Worm (Caenorhabditis elegans) whole organism, early embryonic: Measurements from ENCODE around the gene immt-1.
A peak's percentile ranks its signal among the peaks of the same experiment; 100 is the strongest.

Experiments
- B0310.2 ChIP-seq: sonication (generic microtip); optimal IDR thresholded peaks from 2 replicates; lab custom pipeline; 2016; ENCODE audit warnings: mild to moderate bottlenecking, missing genetic modification characterization, missing compliant biosample characterization
- F13C5.2 ChIP-seq: sonication (generic microtip); optimal IDR thresholded peaks from 2 replicates; lab custom pipeline; 2017; ENCODE audit warnings: mild to moderate bottlenecking, missing genetic modification characterization, inconsistent platforms, missing compliant biosample characterization
- aly-1 ChIP-seq: sonication (generic microtip); optimal IDR thresholded peaks from 2 replicates; lab custom pipeline; 2016; ENCODE audit warnings: missing genetic modification characterization, missing compliant biosample characterization
- ama-1 ChIP-seq: fragments of 150-350 bp; optimal IDR thresholded peaks from 2 replicates; lab custom pipeline; 2014
- ceh-13 ChIP-seq: fragments of 200-800 bp; sonication (Bioruptor generic); optimal IDR thresholded peaks from 2 replicates; lab custom pipeline; 2018; ENCODE audit warnings: mild to moderate bottlenecking, missing genetic modification characterization, missing compliant biosample characterization
- ceh-36 ChIP-seq: sonication (generic microtip); optimal IDR thresholded peaks from 2 replicates; lab custom pipeline; 2016; ENCODE audit warnings: missing genetic modification characterization, inconsistent platforms, missing compliant biosample characterization
- ets-7 ChIP-seq: sonication (generic microtip); optimal IDR thresholded peaks from 2 replicates; lab custom pipeline; 2016; ENCODE audit warnings: missing genotype, missing genetic modification characterization, missing compliant biosample characterization
- flt-1 ChIP-seq: fragments of 200-800 bp; sonication (Bioruptor generic); IDR thresholded peaks from 2 replicates; pipeline ENCODE4 v1.3.6; 2022; ENCODE audit warnings: missing genetic modification characterization, missing compliant biosample characterization
- hmbx-1 ChIP-seq: sonication (generic microtip); optimal IDR thresholded peaks from 2 replicates; lab custom pipeline; 2016; ENCODE audit warnings: mild to moderate bottlenecking, missing genetic modification characterization, missing compliant biosample characterization
- hmg-4 ChIP-seq: fragments of 200-800 bp; sonication (Bioruptor generic); optimal IDR thresholded peaks from 2 replicates; lab custom pipeline; 2018; ENCODE audit warnings: mild to moderate bottlenecking, missing genetic modification characterization, missing compliant biosample characterization
- hnd-1 ChIP-seq: sonication (generic microtip); optimal IDR thresholded peaks from 2 replicates; lab custom pipeline; 2016; ENCODE audit warnings: missing genetic modification characterization, missing compliant biosample characterization
- pes-1 ChIP-seq: fragments of 200-800 bp; sonication (Bioruptor generic); IDR thresholded peaks from 2 replicates; pipeline ENCODE4 v1.3.6; 2022; ENCODE audit warnings: missing genetic modification reagents, missing genetic modification characterization, missing compliant biosample characterization
- scrt-1 ChIP-seq: fragments of 200-800 bp; sonication (Bioruptor generic); IDR thresholded peaks from 2 replicates; pipeline ENCODE4 v1.3.6; 2022; ENCODE audit warnings: missing genetic modification characterization, missing compliant biosample characterization
- sea-1 ChIP-seq: fragments of 200-800 bp; sonication (Bioruptor generic); conservative IDR thresholded peaks from 2 replicates; pipeline ENCODE4 v1.3.6; 2022; ENCODE audit warnings: missing genetic modification characterization, missing compliant biosample characterization
- tbx-11 ChIP-seq: fragments of 200-800 bp; sonication (Bioruptor generic); IDR thresholded peaks from 2 replicates; pipeline ENCODE4 v1.3.6; 2022; ENCODE audit warnings: missing genetic modification characterization, missing compliant biosample characterization
- tbx-37 ChIP-seq: fragments of 200-800 bp; sonication (Bioruptor generic); conservative IDR thresholded peaks from 2 replicates; pipeline ENCODE4 v1.3.6; 2022; ENCODE audit warnings: missing genetic modification reagents, missing genetic modification characterization, missing compliant biosample characterization
- tra-4 ChIP-seq: sonication (generic microtip); optimal IDR thresholded peaks from 2 replicates; lab custom pipeline; 2017; ENCODE audit warnings: missing genetic modification characterization, missing compliant biosample characterization

Gene immt-1

ce11 chrX:2687174-2687573 is at the start of gene immt-1:
Gene immt-1, minus strand, starts transcription at chrX:2687184.
- TF ChIP-seq F13C5.2 (peak; percentile 53), hmg-4 (peak; percentile 46), sea-1 (GFP tag; lab: Robert Waterston, UW) (peak; percentile 56; the same call in 1 of the 2 replicates), hmbx-1 (tag; lab: Kevin White, UChicago) (no peak)

ce11 chrX:2731416-2731815 is 44.4 kb upstream of the immt-1 start:
- TF ChIP-seq tra-4 (tag; lab: Kevin White, UChicago): no peak
- no peak for TF ChIP-seq F13C5.2
- TF ChIP-seq ama-1 (lab: Kevin White, UChicago): no peak
- peak; percentile 61 for TF ChIP-seq hmg-4
- no peak for TF ChIP-seq B0310.2 (tag; lab: Kevin White, UChicago)

ce11 chrX:2729857-2730256 is 42.9 kb upstream of the immt-1 start:
- TF ChIP-seq tra-4 (tag; lab: Kevin White, UChicago): no peak
- no peak for TF ChIP-seq hmg-4
- TF ChIP-seq hmbx-1 (tag; lab: Kevin White, UChicago): no peak
- TF ChIP-seq ceh-36: no peak

- no peak for TF ChIP-seq F13C5.2
Measured at ce11 chrX:2727681-2728080, 40.7 kb upstream of the immt-1 start.

ce11 chrX:2712984-2713383 is 26.0 kb upstream of the immt-1 start:
- no peak for TF ChIP-seq tra-4 (tag; lab: Kevin White, UChicago)
- no peak for TF ChIP-seq B0310.2 (tag; lab: Kevin White, UChicago)
- TF ChIP-seq ets-7 (tag; lab: Kevin White, UChicago): no peak
- no peak for TF ChIP-seq ceh-13
- TF ChIP-seq flt-1: no peak
- no peak for TF ChIP-seq aly-1 (tag; lab: Kevin White, UChicago)
- no peak for TF ChIP-seq tbx-37
- no peak for TF ChIP-seq ama-1 (lab: Kevin White, UChicago)
- no peak for TF ChIP-seq sea-1 (GFP tag; lab: Robert Waterston, UW)
- no peak for TF ChIP-seq hnd-1 (tag; lab: Kevin White, UChicago)
- no peak; the same call in 1 of the 2 replicates for TF ChIP-seq pes-1
- TF ChIP-seq tbx-11 (GFP tag; lab: Robert Waterston, UW): no peak
- TF ChIP-seq ceh-36: no peak
- TF ChIP-seq F13C5.2: no peak

- TF ChIP-seq ceh-36: no peak
- TF ChIP-seq ceh-13: no peak
- TF ChIP-seq ets-7 (tag; lab: Kevin White, UChicago): no peak
- no peak for TF ChIP-seq flt-1
- no peak for TF ChIP-seq hmg-4
- no peak for TF ChIP-seq B0310.2 (tag; lab: Kevin White, UChicago)
- no peak for TF ChIP-seq hnd-1 (tag; lab: Kevin White, UChicago)
- no peak for TF ChIP-seq scrt-1 (GFP tag; lab: Robert Waterston, UW)
- no peak for TF ChIP-seq tbx-37
Measured at ce11 chrX:2709183-2709582, 22.2 kb upstream of the immt-1 start.

- TF ChIP-seq ets-7 (tag; lab: Kevin White, UChicago) (peak; percentile 32), tra-4 (tag; lab: Kevin White, UChicago) (no peak)
Measured at ce11 chrX:2707480-2708015, 20.6 kb upstream of the immt-1 start.

ce11 chrX:2705809-2706378 is 18.9 kb upstream of the immt-1 start, which contains the start of gene igcm-3:
Gene igcm-3, minus strand, starts transcription at chrX:2705859.
- TF ChIP-seq ceh-13: no peak
- TF ChIP-seq tbx-11 (GFP tag; lab: Robert Waterston, UW): no peak
- no peak for TF ChIP-seq hnd-1 (tag; lab: Kevin White, UChicago)
- no peak for TF ChIP-seq ets-7 (tag; lab: Kevin White, UChicago)
- no peak for TF ChIP-seq pes-1
- TF ChIP-seq tra-4 (tag; lab: Kevin White, UChicago): no peak
- no peak for TF ChIP-seq sea-1 (GFP tag; lab: Robert Waterston, UW)
- TF ChIP-seq tbx-37: no peak
- TF ChIP-seq F13C5.2: peak; percentile 21
- no peak for TF ChIP-seq ama-1 (lab: Kevin White, UChicago)
- peak; percentile 20 for TF ChIP-seq B0310.2 (tag; lab: Kevin White, UChicago)
- no peak for TF ChIP-seq flt-1
- no peak for TF ChIP-seq aly-1 (tag; lab: Kevin White, UChicago)
- TF ChIP-seq ceh-36: no peak
- peak; percentile 76 for TF ChIP-seq hmg-4

ce11 chrX:2704768-2705486 is 17.9 kb upstream of the immt-1 start:
- TF ChIP-seq hmg-4 (no peak), ceh-36 (peak; percentile 82)
